Fruit fly (Drosophila melanogaster): Measurements from ENCODE around the gene CG17294.

Gene CG17294

dm6 chr2L:8374235-8374634 is 2.6 kb upstream of the CG17294 start, which contains the start of gene Wdr82 (continued):
- TF ChIP-seq CG8290 (GFP tag; optimal IDR thresholded peaks at IDR 0.05), result no peak
- TF ChIP-seq CG8290 (tag; optimal IDR thresholded peaks at IDR 0.05), result peak in 1 of 2 experiments; percentile 10
- TF ChIP-seq CG8924 (tag; optimal IDR thresholded peaks at IDR 0.05), result no peak
- TF ChIP-seq ro (GFP tag; IDR thresholded peaks at IDR 0.05), result no peak
- TF ChIP-seq chinmo (GFP tag; IDR thresholded peaks at IDR 0.05; ENCODE audit: partially characterized antibody), result peak; percentile 83
- TF ChIP-seq NC2β (GFP tag; optimal IDR thresholded peaks at IDR 0.05), result no peak
- TF ChIP-seq CG17385 (GFP tag; optimal IDR thresholded peaks at IDR 0.05), result no peak
- TF ChIP-seq CG3065 (GFP tag; optimal IDR thresholded peaks at IDR 0.05), result no peak
- TF ChIP-seq Nf-YB (GFP tag; optimal IDR thresholded peaks at IDR 0.05), result no peak
- TF ChIP-seq grn (GFP tag; optimal IDR thresholded peaks at IDR 0.05), result no peak
- TF ChIP-seq Hey (tag; optimal IDR thresholded peaks at IDR 0.05), result no peak
- no peak for TF ChIP-seq CG16779 (GFP tag; IDR thresholded peaks at IDR 0.05)
- TF ChIP-seq gce (GFP tag; IDR thresholded peaks at IDR 0.05), result no peak
- TF ChIP-seq CHES-1-like (GFP tag; optimal IDR thresholded peaks at IDR 0.05), result no peak
- TF ChIP-seq fd64A (GFP tag; optimal IDR thresholded peaks at IDR 0.05), result no peak
- TF ChIP-seq Sin3A (optimal IDR thresholded peaks at IDR 0.05), result peak; percentile 5
- TF ChIP-seq Bgb (GFP tag; IDR thresholded peaks at IDR 0.05; ENCODE audit: partially characterized antibody), result peak; percentile 68; the same call in 1 of the 2 replicates
- TF ChIP-seq CG3838 (GFP tag; optimal IDR thresholded peaks at IDR 0.05), result no peak
- no peak for TF ChIP-seq ewg (GFP tag; optimal IDR thresholded peaks at IDR 0.05)
- no peak for TF ChIP-seq stc (GFP tag; IDR thresholded peaks at IDR 0.05)
- no peak for TF ChIP-seq CG34376 (GFP tag; optimal IDR thresholded peaks at IDR 0.05)
- no peak for TF ChIP-seq CG2875 (GFP tag; optimal IDR thresholded peaks at IDR 0.05)
- no peak for TF ChIP-seq CG7928 (GFP tag; optimal IDR thresholded peaks at IDR 0.05)
- no peak for TF ChIP-seq scrt (GFP tag; optimal IDR thresholded peaks at IDR 0.05)
- no peak for TF ChIP-seq CG5245 (GFP tag; optimal IDR thresholded peaks at IDR 0.05)
- TF ChIP-seq crp (GFP tag; optimal IDR thresholded peaks at IDR 0.05), result peak in 1 of 2 experiments; percentile 8
- TF ChIP-seq CG14014 (GFP tag; IDR thresholded peaks at IDR 0.05), result no peak
- TF ChIP-seq CG2202 (tag; optimal IDR thresholded peaks at IDR 0.05), result no peak
- no peak for TF ChIP-seq CG14667 (GFP tag; IDR thresholded peaks at IDR 0.05)
- TF ChIP-seq CG1832 (GFP tag; optimal IDR thresholded peaks at IDR 0.05), result no peak
- TF ChIP-seq MESR4 (GFP tag; optimal IDR thresholded peaks at IDR 0.05), result peak; percentile 71
- no peak for TF ChIP-seq CG11560 (tag; IDR thresholded peaks at IDR 0.05)
- TF ChIP-seq en (GFP tag; optimal IDR thresholded peaks at IDR 0.05), result no peak
- peak; percentile 87 for TF ChIP-seq bbx (GFP tag; IDR thresholded peaks at IDR 0.05; ENCODE audit: partially characterized antibody)
- peak; percentile 61 for TF ChIP-seq CG2116 (GFP tag; optimal IDR thresholded peaks at IDR 0.05)
- TF ChIP-seq CG1602 (GFP tag; optimal IDR thresholded peaks at IDR 0.05), result no peak
- TF ChIP-seq vvl (GFP tag; IDR thresholded peaks at IDR 0.05), result 0 out of 2 replicates have a peak, but pooled peaks have one; percentile 12
- TF ChIP-seq CG11247 (GFP tag; IDR thresholded peaks at IDR 0.05), result no peak
- TF ChIP-seq CG11696 (GFP tag; IDR thresholded peaks at IDR 0.05), result no peak
- peak; percentile 18 for TF ChIP-seq CG2712 (tag; optimal IDR thresholded peaks at IDR 0.05)
- no peak for TF ChIP-seq ac (GFP tag; optimal IDR thresholded peaks at IDR 0.05)
- TF ChIP-seq Dll (GFP tag; IDR thresholded peaks at IDR 0.05; ENCODE audit: partially characterized antibody), result peak; percentile 77
- TF ChIP-seq sim (GFP tag; IDR thresholded peaks at IDR 0.05), result no peak
- no peak for TF ChIP-seq Gug (GFP tag; IDR thresholded peaks at IDR 0.05)
- no peak for TF ChIP-seq nau (GFP tag; optimal IDR thresholded peaks at IDR 0.05)
- TF ChIP-seq Optix (GFP tag; IDR thresholded peaks at IDR 0.05), result no peak
- no peak for TF ChIP-seq btn (GFP tag; optimal IDR thresholded peaks at IDR 0.05)
- no peak for TF ChIP-seq CG10366 (GFP tag; IDR thresholded peaks at IDR 0.05)
- peak; percentile 81 for TF ChIP-seq CG6791 (GFP tag; IDR thresholded peaks at IDR 0.05; ENCODE audit: partially characterized antibody)
- TF ChIP-seq CG10147 (GFP tag; optimal IDR thresholded peaks at IDR 0.05), result no peak
- TF ChIP-seq Dad (GFP tag; optimal IDR thresholded peaks at IDR 0.05), result no peak
- TF ChIP-seq CG2129 (GFP tag; IDR thresholded peaks at IDR 0.05; ENCODE audit: partially characterized antibody), result peak; percentile 55; the same call in 1 of the 2 replicates
